Worm (Caenorhabditis elegans): ENCODE data around the gene ceh-83.

- no peak for TF ChIP-seq ceh-45 (GFP tag; IDR thresholded peaks at IDR 0.05)
- no peak for TF ChIP-seq ets-4 (tag; optimal IDR thresholded peaks at IDR 0.05)
- no peak for TF ChIP-seq ztf-16 (tag; optimal IDR thresholded peaks at IDR 0.05)
- no peak for TF ChIP-seq pha-4 (tag; optimal IDR thresholded peaks at IDR 0.05)
These were observed 10.6 kb downstream of the ceh-83 start, which contains the start of gene F45C12.17 for ce11 chrII:1725735-1726134.
